Fruit fly (Drosophila melanogaster) whole organism, embryonic: ENCODE measurements around the gene Tace.
A peak's percentile ranks its signal among the peaks of the same experiment; 100 is the strongest.

Experiments
- Blimp-1 ChIP-seq: fragments of 200-800 bp; sonication (Bioruptor generic); optimal IDR thresholded peaks from 3 replicates; lab custom pipeline; 2018; ENCODE audit warnings: missing biosample characterization, missing genetic modification characterization, mild to moderate bottlenecking, moderate library complexity, missing genetic modification reagents
- CG10209 ChIP-seq: fragments of 200-800 bp; sonication (Bioruptor generic); optimal IDR thresholded peaks from 3 replicates; lab custom pipeline; 2017; ENCODE audit warnings: missing biosample characterization, mild to moderate bottlenecking, missing genetic modification characterization, missing genetic modification reagents
- CG10366 ChIP-seq: fragments of 200-800 bp; sonication (Bioruptor generic); IDR thresholded peaks from 2 replicates; pipeline ENCODE4 v1.3.6; 2022; ENCODE audit warnings: missing biosample characterization, missing genetic modification characterization
- CG10431 ChIP-seq: fragments of 200-800 bp; sonication (Bioruptor generic); optimal IDR thresholded peaks from 3 replicates; lab custom pipeline; 2018; ENCODE audit warnings: missing biosample characterization, mild to moderate bottlenecking, missing genetic modification characterization
- CG12236 ChIP-seq: fragments of 200-800 bp; sonication (Bioruptor generic); optimal IDR thresholded peaks from 2 replicates; lab custom pipeline; 2016; ENCODE audit warnings: missing biosample characterization, missing genetic modification characterization
- CG13424 ChIP-seq: fragments of 200-800 bp; sonication (Bioruptor generic); optimal IDR thresholded peaks from 2 replicates; lab custom pipeline; 2019; ENCODE audit warnings: missing biosample characterization, mild to moderate bottlenecking, missing genetic modification characterization, moderate library complexity
- CG14667 ChIP-seq: fragments of 200-800 bp; sonication (Bioruptor generic); IDR thresholded peaks from 2 replicates; pipeline ENCODE4 v1.3.6; 2022; ENCODE audit warnings: missing biosample characterization, missing genetic modification characterization
- CG14710 ChIP-seq: fragments of 200-800 bp; sonication (Bioruptor generic); optimal IDR thresholded peaks from 3 replicates; lab custom pipeline; 2019; ENCODE audit warnings: missing biosample characterization, mild to moderate bottlenecking, missing genetic modification characterization, moderate library complexity
- CG15269 ChIP-seq: fragments of 200-800 bp; sonication (Bioruptor generic); optimal IDR thresholded peaks from 2 replicates; lab custom pipeline; 2018; ENCODE audit warnings: missing biosample characterization, mild to moderate bottlenecking, missing genetic modification characterization, moderate library complexity
- CG16863 ChIP-seq: fragments of 200-800 bp; sonication (Bioruptor generic); optimal IDR thresholded peaks from 3 replicates; lab custom pipeline; 2016; ENCODE audit warnings: missing biosample characterization, missing genetic modification characterization
- CG2202 ChIP-seq: fragments of 200-800 bp; sonication (Bioruptor generic); optimal IDR thresholded peaks from 2 replicates; lab custom pipeline; 2018; ENCODE audit warnings: missing biosample characterization, mild to moderate bottlenecking, missing genetic modification characterization
- CG31441 ChIP-seq: fragments of 200-800 bp; sonication (Bioruptor generic); IDR thresholded peaks from 2 replicates; pipeline ENCODE4 v1.3.6; 2022; ENCODE audit warnings: missing biosample characterization, missing genetic modification characterization
- CG32532 ChIP-seq: fragments of 200-800 bp; sonication (Bioruptor generic); IDR thresholded peaks from 2 replicates; pipeline ENCODE4 v1.3.6; 2022; ENCODE audit warnings: missing biosample characterization, missing genetic modification characterization
- CG3281 ChIP-seq: fragments of 200-800 bp; sonication (Bioruptor generic); optimal IDR thresholded peaks from 3 replicates; lab custom pipeline; 2017; ENCODE audit warnings: missing biosample characterization, mild to moderate bottlenecking, missing genetic modification characterization
- CG4617 ChIP-seq: fragments of 200-800 bp; sonication (Bioruptor generic); optimal IDR thresholded peaks from 3 replicates; lab custom pipeline; 2016; ENCODE audit warnings: missing biosample characterization, missing genetic modification characterization, borderline replicate concordance
- CG6854 ChIP-seq: fragments of 200-800 bp; sonication (Bioruptor generic); optimal IDR thresholded peaks from 3 replicates; lab custom pipeline; 2017; ENCODE audit warnings: missing biosample characterization, mild to moderate bottlenecking, missing genetic modification characterization
- CG8924 ChIP-seq: fragments of 200-800 bp; optimal IDR thresholded peaks from 3 replicates; lab custom pipeline; 2019; ENCODE audit warnings: missing biosample characterization, mild to moderate bottlenecking, missing genetic modification characterization, moderate library complexity
- CkIIα-i1 ChIP-seq: fragments of 200-800 bp; sonication (Bioruptor generic); IDR thresholded peaks from 2 replicates; pipeline ENCODE4 v1.3.6; 2022; ENCODE audit warnings: missing biosample characterization, missing genetic modification characterization
- Deaf1 ChIP-seq: fragments of 200-800 bp; optimal IDR thresholded peaks from 3 replicates; lab custom pipeline; 2019; ENCODE audit warnings: missing biosample characterization, mild to moderate bottlenecking, missing genetic modification characterization, moderate library complexity
- Dek ChIP-seq: fragments of 200-800 bp; sonication (Bioruptor generic); optimal IDR thresholded peaks from 3 replicates; lab custom pipeline; 2019; ENCODE audit warnings: missing biosample characterization, mild to moderate bottlenecking, missing genetic modification characterization, moderate library complexity
- Doc3 ChIP-seq: fragments of 200-800 bp; sonication (Bioruptor generic); IDR thresholded peaks from 3 replicates; pipeline ENCODE4 v1.3.6; 2022; ENCODE audit warnings: missing biosample characterization, missing genetic modification characterization; ENCODE audit not compliant: partially characterized antibody
- Drgx ChIP-seq: fragments of 200-800 bp; sonication (Bioruptor generic); IDR thresholded peaks from 2 replicates; pipeline ENCODE4 v1.3.6; 2022; ENCODE audit warnings: missing biosample characterization, missing genetic modification characterization
- H2.0 ChIP-seq: fragments of 200-800 bp; sonication (Bioruptor generic); IDR thresholded peaks from 2 replicates; pipeline ENCODE4 v1.3.6; 2022; ENCODE audit warnings: missing biosample characterization, missing genetic modification characterization
- Lim3 ChIP-seq: fragments of 200-800 bp; sonication (Bioruptor generic); IDR thresholded peaks from 2 replicates; pipeline ENCODE4 v1.3.6; 2022; ENCODE audit warnings: missing biosample characterization, missing genetic modification characterization
- NFAT ChIP-seq: fragments of 200-800 bp; sonication (Bioruptor generic); IDR thresholded peaks from 2 replicates; pipeline ENCODE4 v1.3.6; 2022; ENCODE audit warnings: missing biosample characterization, missing genetic modification characterization
- Neu2 ChIP-seq: fragments of 200-800 bp; sonication (Bioruptor generic); optimal IDR thresholded peaks from 3 replicates; lab custom pipeline; 2016; ENCODE audit warnings: missing biosample characterization, missing genetic modification characterization, borderline replicate concordance
- Ravus ChIP-seq: fragments of 200-800 bp; sonication (Bioruptor generic); IDR thresholded peaks from 2 replicates; pipeline ENCODE4 v1.3.6; 2022; ENCODE audit warnings: missing biosample characterization, missing genetic modification characterization
- Rx ChIP-seq: fragments of 200-800 bp; sonication (Bioruptor generic); IDR thresholded peaks from 2 replicates; pipeline ENCODE4 v1.3.6; 2022; ENCODE audit warnings: missing biosample characterization, missing genetic modification characterization
- Scr ChIP-seq: fragments of 200-800 bp; sonication (Bioruptor generic); IDR thresholded peaks from 2 replicates; pipeline ENCODE4 v1.3.6; 2022; ENCODE audit warnings: missing biosample characterization, missing genetic modification characterization; ENCODE audit not compliant: partially characterized antibody
- Six4 ChIP-seq: fragments of 200-800 bp; sonication (Bioruptor generic); optimal IDR thresholded peaks from 2 replicates; lab custom pipeline; 2016; ENCODE audit warnings: missing biosample characterization, missing genetic modification characterization
- Sox102F ChIP-seq: fragments of 200-800 bp; sonication (Bioruptor generic); optimal IDR thresholded peaks from 2 replicates; lab custom pipeline; 2018; ENCODE audit warnings: missing biosample characterization, mild to moderate bottlenecking, missing genetic modification characterization, moderate library complexity
- YL-1 ChIP-seq: fragments of 200-800 bp; sonication (Bioruptor generic); optimal IDR thresholded peaks from 3 replicates; lab custom pipeline; 2017; ENCODE audit warnings: missing biosample characterization, mild to moderate bottlenecking, missing genetic modification characterization
- ara ChIP-seq: fragments of 200-800 bp; sonication (Bioruptor generic); IDR thresholded peaks from 2 replicates; pipeline ENCODE4 v1.3.6; 2022; ENCODE audit warnings: missing biosample characterization, missing genetic modification characterization
- caup ChIP-seq: fragments of 200-800 bp; sonication (Bioruptor generic); optimal IDR thresholded peaks from 3 replicates; lab custom pipeline; 2017; ENCODE audit warnings: missing biosample characterization, mild to moderate bottlenecking, missing genetic modification characterization, moderate library complexity; ENCODE audit not compliant: severe bottlenecking
- ci ChIP-seq: fragments of 200-800 bp; sonication (Bioruptor generic); IDR thresholded peaks from 3 replicates; pipeline ENCODE4 v1.3.6; 2022; ENCODE audit warnings: missing biosample characterization, missing genetic modification characterization
- dmrt99B ChIP-seq: fragments of 200-800 bp; sonication (Bioruptor generic); optimal IDR thresholded peaks from 2 replicates; lab custom pipeline; 2018; ENCODE audit warnings: missing biosample characterization, mild to moderate bottlenecking, missing genetic modification characterization, moderate library complexity
- fu2 ChIP-seq: fragments of 200-800 bp; sonication (Bioruptor generic); optimal IDR thresholded peaks from 2 replicates; lab custom pipeline; 2016; ENCODE audit warnings: missing biosample characterization, missing genetic modification characterization
- gem ChIP-seq: fragments of 200-800 bp; sonication (Bioruptor generic); optimal IDR thresholded peaks from 2 replicates; lab custom pipeline; 2019; ENCODE audit warnings: missing biosample characterization, mild to moderate bottlenecking, missing genetic modification characterization, moderate library complexity
- gfzf ChIP-seq: fragments of 200-800 bp; sonication (Bioruptor generic); optimal IDR thresholded peaks from 2 replicates; lab custom pipeline; 2016; ENCODE audit warnings: missing biosample characterization, mild to moderate bottlenecking, missing genetic modification characterization, moderate library complexity
- ind ChIP-seq: fragments of 200-800 bp; sonication (Bioruptor generic); optimal IDR thresholded peaks from 3 replicates; lab custom pipeline; 2016; ENCODE audit warnings: missing biosample characterization, missing genetic modification characterization
- jigr1 ChIP-seq: fragments of 200-800 bp; sonication (Bioruptor generic); IDR thresholded peaks from 3 replicates; pipeline ENCODE4 v1.3.6; 2022; ENCODE audit warnings: missing biosample characterization, missing genetic modification characterization
- lola ChIP-seq, 3 experiments: fragments of >200 bp in 2 of 3; fragments of 200-800 bp in 1 of 3; sonication (Bioruptor generic) in 1 of 3; optimal IDR thresholded peaks; 2 replicates each; lab custom pipeline; 2017 to 2019; ENCODE audit warnings: missing biosample characterization in 3 of 3, missing genetic modification characterization in 3 of 3, mild to moderate bottlenecking in 1 of 3, moderate library complexity in 1 of 3
- luna ChIP-seq: fragments of 200-800 bp; sonication (Bioruptor generic); optimal IDR thresholded peaks from 2 replicates; lab custom pipeline; 2016; ENCODE audit warnings: missing biosample characterization, missing genetic modification characterization
- ranshi ChIP-seq: fragments of 200-800 bp; sonication (Bioruptor generic); IDR thresholded peaks from 2 replicates; pipeline ENCODE4 v1.3.6; 2022; ENCODE audit warnings: missing biosample characterization, missing genetic modification characterization
- sens ChIP-seq: fragments of 200-800 bp; sonication (Bioruptor generic); peaks from one replicate; lab custom pipeline; 2016; ENCODE audit warnings: missing biosample characterization, missing genetic modification characterization
- sug ChIP-seq: fragments of 200-800 bp; optimal IDR thresholded peaks from 2 replicates; lab custom pipeline; 2019; ENCODE audit warnings: missing biosample characterization, mild to moderate bottlenecking, missing genetic modification characterization, moderate library complexity
- tgo ChIP-seq: fragments of 200-800 bp; sonication (Bioruptor generic); IDR thresholded peaks from 3 replicates; pipeline ENCODE4 v1.3.6; 2022; ENCODE audit warnings: missing biosample characterization, missing genetic modification characterization
- ttk ChIP-seq: fragments of 200-800 bp; sonication (Bioruptor generic); IDR thresholded peaks from 2 replicates; pipeline ENCODE4 v2.1.2; 2022; ENCODE audit warnings: missing biosample characterization, missing genetic modification characterization

Gene Tace

dm6 chr3R:29978595-29978994 lies 21.7 kb upstream of the Tace start (continued):
- TF ChIP-seq CG6854 (GFP tag; lab: Kevin White, UChicago) (no peak), CG3281 (peak; percentile 36), Deaf1 (tag; lab: Kevin White, UChicago) (peak; percentile 1), CG31441 (GFP tag; lab: Robert Waterston, UW) (peak; percentile 10; the same call in 1 of the 2 replicates), ranshi (GFP tag; lab: Robert Waterston, UW) (peak; percentile 25; the same call in 1 of the 2 replicates), H2.0 (GFP tag; lab: Robert Waterston, UW) (peak; percentile 19; the same call in 1 of the 2 replicates), CkIIα-i1 (GFP tag; lab: Robert Waterston, UW) (no peak), ara (GFP tag; lab: Robert Waterston, UW) (peak; percentile 22; the same call in 1 of the 2 replicates), NFAT (GFP tag; lab: Robert Waterston, UW) (no peak), CG10209 (GFP tag; lab: Kevin White, UChicago) (no peak), jigr1 (GFP tag; lab: Robert Waterston, UW) (no peak), dmrt99B (peak; percentile 52), CG32532 (GFP tag; lab: Robert Waterston, UW) (peak; percentile 26; the same call in 1 of the 2 replicates), CG13424 (tag; lab: Kevin White, UChicago) (peak; percentile 26), CG10431 (GFP tag; lab: Kevin White, UChicago) (no peak), Blimp-1 (peak; percentile 22)

dm6 chr3R:29981479-29981878 lies 18.9 kb upstream of the Tace start:
- peak; percentile 4 for TF ChIP-seq Sox102F (GFP tag; lab: Kevin White, UChicago)
- TF ChIP-seq sens = peak; percentile 7
- TF ChIP-seq Doc3 (GFP tag; lab: Robert Waterston, UW) = no peak
- TF ChIP-seq Drgx (GFP tag; lab: Robert Waterston, UW) = peak; percentile 59

dm6 chr3R:29982027-29982426 lies 18.3 kb upstream of the Tace start:
- TF ChIP-seq H2.0 (GFP tag; lab: Robert Waterston, UW) = 0 out of 2 replicates have a peak, but pooled peaks have one; percentile 8
- no peak for TF ChIP-seq gfzf (GFP tag; lab: Kevin White, UChicago)
- TF ChIP-seq Sox102F (GFP tag; lab: Kevin White, UChicago) = peak; percentile 41
- TF ChIP-seq gem = peak; percentile 37
- no peak for TF ChIP-seq caup (GFP tag; lab: Kevin White, UChicago)
- no peak for TF ChIP-seq luna (GFP tag; lab: Kevin White, UChicago)
- TF ChIP-seq CG2202 (tag; lab: Kevin White, UChicago) = no peak
- peak; percentile 51; the same call in 1 of the 3 replicates for TF ChIP-seq ci
- 0 out of 2 replicates have a peak, but pooled peaks have one; percentile 7 for TF ChIP-seq ttk
- TF ChIP-seq Neu2 = no peak
- TF ChIP-seq CG14667 = peak; percentile 39
- no peak for TF ChIP-seq fu2 (GFP tag; lab: Kevin White, UChicago)
- TF ChIP-seq ind (GFP tag; lab: Kevin White, UChicago) = no peak
- TF ChIP-seq CG16863 (GFP tag; lab: Kevin White, UChicago) = no peak
- TF ChIP-seq CG12236 (GFP tag; lab: Kevin White, UChicago) = no peak
- TF ChIP-seq Six4 (GFP tag; lab: Kevin White, UChicago) = no peak
- TF ChIP-seq Scr = no peak
- no peak for TF ChIP-seq Dek (tag; lab: Kevin White, UChicago)
- TF ChIP-seq Lim3 (GFP tag; lab: Robert Waterston, UW) = no peak
- no peak for TF ChIP-seq CG10366 (GFP tag; lab: Robert Waterston, UW)
- peak; percentile 6 for TF ChIP-seq CG15269 (tag; lab: Kevin White, UChicago)
- TF ChIP-seq sug (tag; lab: Kevin White, UChicago) = no peak
- TF ChIP-seq tgo (GFP tag; lab: Robert Waterston, UW) = peak; percentile 33; the same call in 1 of the 3 replicates
- no peak for TF ChIP-seq YL-1 (GFP tag; lab: Kevin White, UChicago)
- TF ChIP-seq CG14710 (tag; lab: Kevin White, UChicago) = no peak
- TF ChIP-seq Rx (GFP tag; lab: Robert Waterston, UW) = no peak
- no peak for TF ChIP-seq Ravus (GFP tag; lab: Robert Waterston, UW)
- no peak for TF ChIP-seq CG4617 (GFP tag; lab: Kevin White, UChicago)
- no peak for TF ChIP-seq lola (GFP tag; optimal IDR thresholded peaks at IDR 0.05; lab: Kevin White, UChicago)
- TF ChIP-seq CG8924 (tag; lab: Kevin White, UChicago) = no peak
